ENCODE assay signal across 4 worm cellular contexts in the genomic region with DNA sequence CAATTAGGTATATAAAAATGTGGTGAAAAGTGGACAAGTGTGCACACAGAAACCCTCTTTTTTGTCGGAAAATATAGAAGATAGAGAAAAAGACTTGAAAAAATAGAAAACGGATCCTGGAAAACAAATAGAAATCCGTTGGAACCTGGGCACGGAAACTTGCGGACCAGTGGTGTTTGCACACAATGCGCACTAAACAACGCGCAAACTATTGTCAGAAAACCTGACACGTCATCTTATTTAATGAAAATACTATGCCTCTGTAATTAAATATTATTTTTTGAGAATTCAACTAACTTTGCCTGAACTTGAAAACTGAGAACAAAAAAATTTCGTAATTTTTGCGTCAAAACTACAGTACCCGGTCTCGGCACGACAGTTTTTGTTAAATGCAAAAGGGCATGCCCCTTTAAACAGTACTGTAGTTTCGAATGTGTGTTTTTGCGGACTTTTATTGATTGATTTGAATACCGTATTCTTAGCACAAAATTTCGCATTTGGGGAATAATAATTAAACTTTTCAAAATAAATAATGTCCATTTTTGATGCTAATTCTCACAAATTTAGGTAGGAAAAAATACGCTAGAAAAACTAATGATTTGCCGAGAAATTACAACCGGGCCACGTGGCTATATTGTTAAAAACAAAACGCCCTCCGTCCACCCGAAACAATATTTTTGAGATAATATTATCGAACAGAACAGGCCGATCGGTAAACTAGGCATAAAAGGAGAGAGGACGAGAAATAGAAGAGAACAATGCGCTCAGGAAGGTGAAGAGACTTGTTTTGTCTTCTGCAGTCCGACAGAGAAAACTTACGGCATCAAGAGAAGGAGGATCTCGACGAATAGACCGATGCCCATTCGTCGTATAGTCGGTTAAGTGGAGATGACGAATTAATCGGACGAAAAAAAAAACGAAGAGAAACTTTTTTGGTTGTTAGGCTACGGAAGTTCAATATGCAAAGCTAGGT.
TF ChIP-seq lines count a peak whose summit lies in the region.

No protein-coding gene starts in this region.

TF ChIP-seq in whole organism, L1 larva, 84 proteins besides CTCF, POLR2A, EP300 and RAD21 (continued from another document):
- no peak for TF ChIP-seq hlh-17 (GFP tag; optimal IDR thresholded peaks at IDR 0.05; lab: Kevin White, UChicago; ENCODE audit: borderline replicate concordance)
- TF ChIP-seq zip-4 (GFP tag; optimal IDR thresholded peaks at IDR 0.05; lab: Kevin White, UChicago) = no peak
- TF ChIP-seq efl-1 (optimal IDR thresholded peaks at IDR 0.05; lab: Kevin White, UChicago) = peak; percentile 12 to 40
- peak in 1 of 2 experiments; percentile 26 for TF ChIP-seq efl-1 (GFP tag; optimal IDR thresholded peaks at IDR 0.05 in 1 of 2; lab: Kevin White, UChicago)
- no peak for TF ChIP-seq isw-1 (GFP tag; IDR thresholded peaks at IDR 0.05; lab: Robert Waterston, UW)
- TF ChIP-seq dpl-1 (GFP tag; optimal IDR thresholded peaks at IDR 0.05; lab: Kevin White, UChicago) = peak in 2 of 3 experiments; percentile 20 to 42
- TF ChIP-seq ces-1 (GFP tag; optimal IDR thresholded peaks at IDR 0.05; lab: Kevin White, UChicago) = no peak
- peak; percentile 36 for TF ChIP-seq snu-23 (GFP tag; optimal IDR thresholded peaks at IDR 0.05; lab: Kevin White, UChicago)
- no peak for TF ChIP-seq nhr-12 (tag; optimal IDR thresholded peaks at IDR 0.05; lab: Kevin White, UChicago)
- TF ChIP-seq mep-1 (tag; optimal IDR thresholded peaks at IDR 0.05; lab: Kevin White, UChicago) = peak; percentile 68
- peak; percentile 59 for TF ChIP-seq nhr-85 (tag; lab: Kevin White, UChicago)

TF ChIP-seq in whole organism, L3 larva, 47 proteins besides CTCF, POLR2A, EP300 and RAD21 (continued from another document):
- TF ChIP-seq elt-2 (tag; optimal IDR thresholded peaks at IDR 0.05; lab: Kevin White, UChicago) (no peak), hmg-11 (tag; optimal IDR thresholded peaks at IDR 0.05; lab: Kevin White, UChicago) (no peak)
TF ChIP-seq in whole organism, L3 larva: peak in this region for 4.

TF ChIP-seq in whole organism, L4 larva, 104 proteins besides CTCF, POLR2A, EP300 and RAD21 (continued from another document):
- TF ChIP-seq T20F7.1 (GFP tag; optimal IDR thresholded peaks at IDR 0.05; lab: Kevin White, UChicago) (no peak), hlh-11 (tag; optimal IDR thresholded peaks at IDR 0.05; lab: Kevin White, UChicago) (no peak), mxl-2 (GFP tag; conservative IDR thresholded peaks at IDR 0.05; lab: Robert Waterston, UW) (no peak), tag-97 (GFP tag; IDR thresholded peaks at IDR 0.05; lab: Robert Waterston, UW) (no peak), lin-39 (tag; optimal IDR thresholded peaks at IDR 0.05; lab: Kevin White, UChicago) (no peak), lim-7 (GFP tag; IDR thresholded peaks at IDR 0.05; lab: Robert Waterston, UW) (no peak), daf-19 (GFP tag; conservative IDR thresholded peaks at IDR 0.05; lab: Robert Waterston, UW) (no peak), unc-130 (GFP tag; optimal IDR thresholded peaks at IDR 0.05; lab: Kevin White, UChicago) (peak; percentile 14), dpl-1 (GFP tag; optimal IDR thresholded peaks at IDR 0.05; lab: Kevin White, UChicago) (peak; percentile 24), fkh-10 (GFP tag; optimal IDR thresholded peaks at IDR 0.05; lab: Kevin White, UChicago) (no peak), hif-1 (tag; optimal IDR thresholded peaks at IDR 0.05; lab: Kevin White, UChicago) (no peak), daf-8 (GFP tag; IDR thresholded peaks at IDR 0.05; lab: Robert Waterston, UW) (no peak), ama-1 (optimal IDR thresholded peaks at IDR 0.05; lab: Kevin White, UChicago) (no peak), lin-29 (GFP tag; IDR thresholded peaks at IDR 0.05; lab: Robert Waterston, UW) (no peak), Y5F2A.4 (GFP tag; optimal IDR thresholded peaks at IDR 0.05; lab: Kevin White, UChicago) (no peak), R02D3.7 (tag; optimal IDR thresholded peaks at IDR 0.05; lab: Kevin White, UChicago) (no peak), egl-27 (tag; optimal IDR thresholded peaks at IDR 0.05; lab: Kevin White, UChicago) (no peak), hmg-1.1 (GFP tag; IDR thresholded peaks at IDR 0.05; lab: Robert Waterston, UW) (peak; percentile 36; the same call in 1 of the 2 replicates), duxl-1 (tag; optimal IDR thresholded peaks at IDR 0.05; lab: Kevin White, UChicago; ENCODE audit: poor library complexity) (no peak), Y48G9A.11 (GFP tag; IDR thresholded peaks at IDR 0.05; lab: Robert Waterston, UW) (no peak), F26F4.8 (GFP tag; conservative IDR thresholded peaks at IDR 0.05; lab: Robert Waterston, UW) (no peak), ZK546.5 (tag; optimal IDR thresholded peaks at IDR 0.05; lab: Kevin White, UChicago) (no peak), mxl-3 (GFP tag; optimal IDR thresholded peaks at IDR 0.05; lab: Kevin White, UChicago) (peak; percentile 7), F49E8.2 (tag; optimal IDR thresholded peaks at IDR 0.05; lab: Kevin White, UChicago; ENCODE audit: borderline replicate concordance) (peak; percentile 52)

TF ChIP-seq in whole organism, young adult, 124 proteins besides CTCF, POLR2A, EP300 and RAD21 (continued from another document):
- TF ChIP-seq aptf-3 (GFP tag; IDR thresholded peaks at IDR 0.05; lab: Robert Waterston, UW) (no peak), Y79H2A.3 (GFP tag; conservative IDR thresholded peaks at IDR 0.05; lab: Robert Waterston, UW) (no peak), ccch-3 (GFP tag; optimal IDR thresholded peaks at IDR 0.05; lab: Kevin White, UChicago) (no peak), F49E8.2 (tag; optimal IDR thresholded peaks at IDR 0.05; lab: Kevin White, UChicago; ENCODE audit: insufficient read depth) (peak; percentile 72), xnd-1 (tag; optimal IDR thresholded peaks at IDR 0.05; lab: Kevin White, UChicago) (peak; percentile 75), athp-1 (tag; optimal IDR thresholded peaks at IDR 0.05; lab: Kevin White, UChicago) (peak; percentile 98), snpc-3.4 (tag; optimal IDR thresholded peaks at IDR 0.05; lab: Kevin White, UChicago) (peak; percentile 38), lin-54 (GFP tag; optimal IDR thresholded peaks at IDR 0.05; lab: Kevin White, UChicago) (peak; percentile 47), F57C9.4 (tag; optimal IDR thresholded peaks at IDR 0.05; lab: Kevin White, UChicago) (no peak), madf-6 (GFP tag; IDR thresholded peaks at IDR 0.05; lab: Robert Waterston, UW) (peak; percentile 87), ceh-40 (GFP tag; IDR thresholded peaks at IDR 0.05; lab: Robert Waterston, UW) (no peak), rec-8 (tag; optimal IDR thresholded peaks at IDR 0.05; lab: Kevin White, UChicago) (no peak), efl-1 (GFP tag; optimal IDR thresholded peaks at IDR 0.05; lab: Kevin White, UChicago) (peak; percentile 24), nhr-120 (GFP tag; IDR thresholded peaks at IDR 0.05; lab: Robert Waterston, UW) (no peak), cebp-2 (GFP tag; IDR thresholded peaks at IDR 0.05; lab: Robert Waterston, UW) (no peak)
